Worm (Caenorhabditis elegans) whole organism, L1 larva: Measurements from ENCODE around the gene F43C1.5.

ENCODE experiments used
- ceh-90 ChIP-seq: sonication (generic microtip); optimal IDR thresholded peaks from 2 replicates; lab custom pipeline; 2016; ENCODE audit warnings: missing genetic modification characterization, missing compliant biosample characterization
- fkh-10 ChIP-seq: sonication (generic microtip); optimal IDR thresholded peaks from 2 replicates; lab custom pipeline; 2017; ENCODE audit warnings: missing biosample characterization, missing genetic modification reagents, missing genetic modification characterization
- fos-1 ChIP-seq: fragments of 150-350 bp; optimal IDR thresholded peaks from 2 replicates; lab custom pipeline; 2014; ENCODE audit warnings: missing biosample characterization, missing genetic modification characterization
- hpl-2 ChIP-seq: fragments of 150-350 bp; optimal IDR thresholded peaks from 2 replicates; lab custom pipeline; 2014; ENCODE audit warnings: missing biosample characterization, missing genetic modification reagents, missing genetic modification characterization
- lin-15B ChIP-seq: fragments of 150-350 bp; sonication (generic microtip); optimal IDR thresholded peaks from 3 replicates; lab custom pipeline; 2014; ENCODE audit warnings: missing biosample characterization, missing genetic modification characterization
- lsy-2 ChIP-seq, 2 experiments: fragments of 150-350 bp; optimal IDR thresholded peaks; 2 replicates each; lab custom pipeline; 2014; ENCODE audit warnings: missing biosample characterization in 2 of 2, missing genetic modification characterization in 2 of 2
- nhr-12 ChIP-seq: sonication (generic microtip); optimal IDR thresholded peaks from 2 replicates; lab custom pipeline; 2017; ENCODE audit warnings: missing biosample characterization, missing genetic modification characterization
- snpc-4 ChIP-seq: fragments of 150-350 bp; optimal IDR thresholded peaks from 2 replicates; lab custom pipeline; 2014; ENCODE audit warnings: missing biosample characterization, missing genetic modification characterization
- unc-130 ChIP-seq: fragments of 150-350 bp; optimal IDR thresholded peaks from 2 replicates; lab custom pipeline; 2017; ENCODE audit warnings: missing biosample characterization, missing genetic modification characterization, inconsistent platforms

- TF ChIP-seq hpl-2 = no peak
- TF ChIP-seq lsy-2 (tag; optimal IDR thresholded peaks at IDR 0.05; lab: Kevin White, UChicago) = no peak
- TF ChIP-seq ceh-90 (tag; lab: Kevin White, UChicago) = no peak
- no peak for TF ChIP-seq fkh-10 (GFP tag; lab: Kevin White, UChicago)
- TF ChIP-seq unc-130 (tag; lab: Kevin White, UChicago) = no peak
- no peak for TF ChIP-seq nhr-12 (tag; lab: Kevin White, UChicago)
- TF ChIP-seq fos-1 (tag; lab: Kevin White, UChicago) = no peak
- no peak for TF ChIP-seq snpc-4 (tag; lab: Kevin White, UChicago)
- no peak for TF ChIP-seq lin-15B
Observed at ce11 chrIII:4210661-4211060, 18.3 kb upstream of the F43C1.5 start.
